Worm (Caenorhabditis elegans) whole organism, young adult: ENCODE measurements around the gene C31G12.3.

Experiments
- die-1 ChIP-seq: sonication (generic microtip); optimal IDR thresholded peaks from 2 replicates; lab custom pipeline; 2016; ENCODE audit warnings: missing genotype, mild to moderate bottlenecking, missing genetic modification characterization, missing compliant biosample characterization
- nhr-120 ChIP-seq: fragments of 200-800 bp; sonication (Bioruptor generic); IDR thresholded peaks from 2 replicates; pipeline ENCODE4 v1.3.6; 2022; ENCODE audit warnings: missing genetic modification characterization, missing compliant biosample characterization

Gene C31G12.3

ce11 chrV:18224353-18224752 lies 39.3 kb downstream of the C31G12.3 start, which contains the start of gene F16H6.10:
Gene F16H6.10 (minus strand): TSS chrV:18224453.
- TF ChIP-seq nhr-120 (GFP tag; lab: Robert Waterston, UW) = no peak
- TF ChIP-seq die-1 (tag; lab: Kevin White, UChicago) = no peak
